Fruit fly (Drosophila melanogaster): ENCODE data around the gene bou.

The bou gene

dm6 chrX:7004101-7004700 lies 17.9 kb downstream of the bou start (continued):
- 0 out of 2 replicates have a peak, but pooled peaks have one; percentile 42 for TF ChIP-seq CG16779 (GFP tag; IDR thresholded peaks at IDR 0.05)
- TF ChIP-seq Xrp1 (GFP tag; IDR thresholded peaks at IDR 0.05), result peak; percentile 92
- peak; percentile 90 for TF ChIP-seq NC2α (GFP tag; optimal IDR thresholded peaks at IDR 0.05)
- peak; percentile 57 for TF ChIP-seq Bteb2 (GFP tag; optimal IDR thresholded peaks at IDR 0.05)
- peak; percentile 88 for TF ChIP-seq CG10543 (GFP tag; optimal IDR thresholded peaks at IDR 0.05)
- peak; percentile 64 for TF ChIP-seq CG7839 (tag; optimal IDR thresholded peaks at IDR 0.05)
- peak; percentile 67 for TF ChIP-seq scrt (GFP tag; optimal IDR thresholded peaks at IDR 0.05)
- TF ChIP-seq run (tag; optimal IDR thresholded peaks at IDR 0.05), result peak; percentile 48
- TF ChIP-seq Hmx (GFP tag; optimal IDR thresholded peaks at IDR 0.05), result no peak
- TF ChIP-seq Stat92E (GFP tag; optimal IDR thresholded peaks at IDR 0.05), result peak in 1 of 3 experiments; percentile 85
- peak; percentile 90 for TF ChIP-seq Six4 (GFP tag; optimal IDR thresholded peaks at IDR 0.05)
- TF ChIP-seq E2f1 (GFP tag; IDR thresholded peaks at IDR 0.05), result peak; percentile 66; the same call in 1 of the 2 replicates
- peak; percentile 81 for TF ChIP-seq CG12219 (GFP tag; optimal IDR thresholded peaks at IDR 0.05)
- peak; percentile 78 for TF ChIP-seq PHDP (tag; optimal IDR thresholded peaks at IDR 0.05)
- TF ChIP-seq CG13424 (tag; optimal IDR thresholded peaks at IDR 0.05), result peak; percentile 73
- no peak for TF ChIP-seq mld (GFP tag; IDR thresholded peaks at IDR 0.05; ENCODE audit: partially characterized antibody)
- peak in 1 of 2 experiments; percentile 52 for TF ChIP-seq Eip74EF (GFP tag; optimal IDR thresholded peaks at IDR 0.05)
- TF ChIP-seq CG9876 (GFP tag; optimal IDR thresholded peaks at IDR 0.05), result peak; percentile 79
- TF ChIP-seq CG12155 (GFP tag; optimal IDR thresholded peaks at IDR 0.05), result peak; percentile 42
- TF ChIP-seq CG10431 (GFP tag; optimal IDR thresholded peaks at IDR 0.05), result peak; percentile 90
- no peak for TF ChIP-seq CG9437 (GFP tag; optimal IDR thresholded peaks at IDR 0.05)
- TF ChIP-seq nmo (GFP tag; optimal IDR thresholded peaks at IDR 0.05), result peak; percentile 10
- no peak for TF ChIP-seq hb (GFP tag; IDR thresholded peaks at IDR 0.05; ENCODE audit: partially characterized antibody)
- peak; percentile 97 for TF ChIP-seq Med (GFP tag)
- TF ChIP-seq tap (tag; optimal IDR thresholded peaks at IDR 0.05), result peak; percentile 69
- TF ChIP-seq Hr39 (optimal IDR thresholded peaks at IDR 0.05), result no peak
- peak; percentile 83 for TF ChIP-seq CG8924 (tag; optimal IDR thresholded peaks at IDR 0.05)
- peak; percentile 20; the same call in 1 of the 2 replicates for TF ChIP-seq gsb (GFP tag; IDR thresholded peaks at IDR 0.05)
- no peak for TF ChIP-seq zen2 (GFP tag; IDR thresholded peaks at IDR 0.05; ENCODE audit: partially characterized antibody)
- TF ChIP-seq CG13775 (GFP tag; optimal IDR thresholded peaks at IDR 0.05), result peak; percentile 75
- TF ChIP-seq bigmax (GFP tag; optimal IDR thresholded peaks at IDR 0.05), result peak; percentile 56
- peak; percentile 67 for TF ChIP-seq Fer3 (tag; optimal IDR thresholded peaks at IDR 0.05)
- peak; percentile 91 for TF ChIP-seq CG1233 (GFP tag; optimal IDR thresholded peaks at IDR 0.05)
- peak; percentile 49 for TF ChIP-seq sug (tag; optimal IDR thresholded peaks at IDR 0.05)
- peak; percentile 84 for TF ChIP-seq CG12942 (GFP tag; optimal IDR thresholded peaks at IDR 0.05)
- TF ChIP-seq pho (GFP tag; optimal IDR thresholded peaks at IDR 0.05), result peak; percentile 63
- TF ChIP-seq CG10959 (GFP tag; IDR thresholded peaks at IDR 0.05), result peak; percentile 82
- no peak for TF ChIP-seq Lim3 (GFP tag; IDR thresholded peaks at IDR 0.05)
- peak; percentile 70; the same call in 2 of the 3 replicates for TF ChIP-seq CG17361 (GFP tag; IDR thresholded peaks at IDR 0.05)
- peak; percentile 85 for TF ChIP-seq CG18599 (GFP tag; optimal IDR thresholded peaks at IDR 0.05)
- peak; percentile 58 for TF ChIP-seq lilli (GFP tag; optimal IDR thresholded peaks at IDR 0.05)
- TF ChIP-seq vfl (GFP tag; optimal IDR thresholded peaks at IDR 0.05), result peak; percentile 55
- peak; percentile 62 for TF ChIP-seq CG17912 (GFP tag; optimal IDR thresholded peaks at IDR 0.05)
- no peak for TF ChIP-seq dati (GFP tag; IDR thresholded peaks at IDR 0.05)
- TF ChIP-seq ase (GFP tag; IDR thresholded peaks at IDR 0.05), result peak; percentile 54; the same call in 2 of the 3 replicates
- TF ChIP-seq D19A (tag; optimal IDR thresholded peaks at IDR 0.05), result peak; percentile 63
- TF ChIP-seq ATbp (GFP tag; optimal IDR thresholded peaks at IDR 0.05), result peak; percentile 96
- peak; percentile 84 for TF ChIP-seq caup (GFP tag; optimal IDR thresholded peaks at IDR 0.05; ENCODE audit: severe bottlenecking)
- TF ChIP-seq ttk (GFP tag; IDR thresholded peaks at IDR 0.05), result peak; percentile 39; the same call in 1 of the 2 replicates
